Fruit fly (Drosophila melanogaster): Measurements from ENCODE around the gene I-t.

Gene I-t

dm6 chr3R:11662617-11663016 is 41.2 kb upstream of the I-t start:
- no peak for TF ChIP-seq pad (GFP tag; optimal IDR thresholded peaks at IDR 0.05)
- TF ChIP-seq cnc (optimal IDR thresholded peaks at IDR 0.05): no peak

dm6 chr3R:11663441-11663840 is 40.4 kb upstream of the I-t start:
- TF ChIP-seq CG11617 (GFP tag; optimal IDR thresholded peaks at IDR 0.05) (no peak), toe (GFP tag; optimal IDR thresholded peaks at IDR 0.05) (no peak), CG7101 (tag; optimal IDR thresholded peaks at IDR 0.05) (no peak), Crg-1 (GFP tag; optimal IDR thresholded peaks at IDR 0.05) (no peak), CG1620 (GFP tag; optimal IDR thresholded peaks at IDR 0.05) (no peak), cic (GFP tag; optimal IDR thresholded peaks at IDR 0.05) (no peak), kay (GFP tag; ENCODE audit: borderline replicate concordance) (no peak), ovo (GFP tag; optimal IDR thresholded peaks at IDR 0.05) (no peak)

dm6 chr3R:11665508-11665907 is 38.3 kb upstream of the I-t start:
- no peak for TF ChIP-seq CG12768 (GFP tag; optimal IDR thresholded peaks at IDR 0.05)
- peak; percentile 47 for TF ChIP-seq bab1 (GFP tag; optimal IDR thresholded peaks at IDR 0.05)

- TF ChIP-seq Hr96 (GFP tag; optimal IDR thresholded peaks at IDR 0.05) (no peak), toe (GFP tag; optimal IDR thresholded peaks at IDR 0.05) (no peak), tj (GFP tag; optimal IDR thresholded peaks at IDR 0.05) (no peak), CG7045 (GFP tag; optimal IDR thresholded peaks at IDR 0.05) (peak; percentile 8), CG33017 (tag; optimal IDR thresholded peaks at IDR 0.05) (no peak), ovo (GFP tag; optimal IDR thresholded peaks at IDR 0.05) (no peak), kay (GFP tag; ENCODE audit: borderline replicate concordance) (peak; percentile 88), cic (GFP tag; optimal IDR thresholded peaks at IDR 0.05) (peak; percentile 53), Crg-1 (GFP tag; optimal IDR thresholded peaks at IDR 0.05) (no peak), pad (GFP tag; optimal IDR thresholded peaks at IDR 0.05) (no peak), CG5204 (GFP tag; optimal IDR thresholded peaks at IDR 0.05) (no peak), Clk (GFP tag; optimal IDR thresholded peaks at IDR 0.05) (no peak), CG1620 (GFP tag; optimal IDR thresholded peaks at IDR 0.05) (no peak), bab1 (GFP tag; optimal IDR thresholded peaks at IDR 0.05) (no peak), CG12768 (GFP tag; optimal IDR thresholded peaks at IDR 0.05) (peak; percentile 25), CG14711 (tag; optimal IDR thresholded peaks at IDR 0.05) (no peak), CG11617 (GFP tag; optimal IDR thresholded peaks at IDR 0.05) (no peak), Mnt (GFP tag; optimal IDR thresholded peaks at IDR 0.05) (peak; percentile 11), cnc (optimal IDR thresholded peaks at IDR 0.05) (no peak)
Measured at dm6 chr3R:11665925-11666687, 37.7 kb upstream of the I-t start.

- TF ChIP-seq CG33017 (tag; optimal IDR thresholded peaks at IDR 0.05): no peak
- no peak for TF ChIP-seq ovo (GFP tag; optimal IDR thresholded peaks at IDR 0.05)
- peak; percentile 2 for TF ChIP-seq bab1 (GFP tag; optimal IDR thresholded peaks at IDR 0.05)
Measured at dm6 chr3R:11669017-11669953, 34.5 kb upstream of the I-t start.

dm6 chr3R:11669954-11670347 is 33.9 kb upstream of the I-t start:
- TF ChIP-seq kay (GFP tag; ENCODE audit: borderline replicate concordance) (no peak), CG12768 (GFP tag; optimal IDR thresholded peaks at IDR 0.05) (no peak)

- no peak for TF ChIP-seq CG11617 (GFP tag; optimal IDR thresholded peaks at IDR 0.05)
- TF ChIP-seq tj (GFP tag; optimal IDR thresholded peaks at IDR 0.05): no peak
- no peak for TF ChIP-seq kay (GFP tag; ENCODE audit: borderline replicate concordance)
- no peak for TF ChIP-seq cnc (optimal IDR thresholded peaks at IDR 0.05)
- no peak for TF ChIP-seq ovo (GFP tag; optimal IDR thresholded peaks at IDR 0.05)
- no peak for TF ChIP-seq CG7101 (tag; optimal IDR thresholded peaks at IDR 0.05)
- no peak for TF ChIP-seq CG5204 (GFP tag; optimal IDR thresholded peaks at IDR 0.05)
- no peak for TF ChIP-seq Crg-1 (GFP tag; optimal IDR thresholded peaks at IDR 0.05)
- no peak for TF ChIP-seq bab1 (GFP tag; optimal IDR thresholded peaks at IDR 0.05)
- no peak for TF ChIP-seq Mnt (GFP tag; optimal IDR thresholded peaks at IDR 0.05)
- no peak for TF ChIP-seq CG33017 (tag; optimal IDR thresholded peaks at IDR 0.05)
- no peak for TF ChIP-seq CG7045 (GFP tag; optimal IDR thresholded peaks at IDR 0.05)
- no peak for TF ChIP-seq CG1620 (GFP tag; optimal IDR thresholded peaks at IDR 0.05)
- no peak for TF ChIP-seq pad (GFP tag; optimal IDR thresholded peaks at IDR 0.05)
- no peak for TF ChIP-seq toe (GFP tag; optimal IDR thresholded peaks at IDR 0.05)
- no peak for TF ChIP-seq Hr96 (GFP tag; optimal IDR thresholded peaks at IDR 0.05)
Measured at dm6 chr3R:11670888-11671287, 32.9 kb upstream of the I-t start.
